Worm (Caenorhabditis elegans): ENCODE data around the gene srw-17.

The srw-17 gene

ce11 chrV:15235661-15236060 is 41.2 kb downstream of the srw-17 start, which contains the start of gene nhr-164:
Gene nhr-164, minus strand, starts transcription at chrV:15235761.
- TF ChIP-seq hlh-8 (tag; optimal IDR thresholded peaks at IDR 0.05) = no peak
- no peak for TF ChIP-seq C08G9.2 (tag; optimal IDR thresholded peaks at IDR 0.05)
- TF ChIP-seq ceh-45 (GFP tag; IDR thresholded peaks at IDR 0.05) = no peak
- TF ChIP-seq che-1 (tag; optimal IDR thresholded peaks at IDR 0.05) = no peak
- TF ChIP-seq ceh-18 (tag; optimal IDR thresholded peaks at IDR 0.05) = no peak
- no peak for TF ChIP-seq ceh-30 (tag; optimal IDR thresholded peaks at IDR 0.05)
- TF ChIP-seq npax-4 (tag; optimal IDR thresholded peaks at IDR 0.05) = no peak
- TF ChIP-seq K09A11.1 (tag; optimal IDR thresholded peaks at IDR 0.05; ENCODE audit: insufficient read depth) = no peak
- TF ChIP-seq mec-3 (tag; optimal IDR thresholded peaks at IDR 0.05; ENCODE audit: borderline replicate concordance) = no peak

DNA sequence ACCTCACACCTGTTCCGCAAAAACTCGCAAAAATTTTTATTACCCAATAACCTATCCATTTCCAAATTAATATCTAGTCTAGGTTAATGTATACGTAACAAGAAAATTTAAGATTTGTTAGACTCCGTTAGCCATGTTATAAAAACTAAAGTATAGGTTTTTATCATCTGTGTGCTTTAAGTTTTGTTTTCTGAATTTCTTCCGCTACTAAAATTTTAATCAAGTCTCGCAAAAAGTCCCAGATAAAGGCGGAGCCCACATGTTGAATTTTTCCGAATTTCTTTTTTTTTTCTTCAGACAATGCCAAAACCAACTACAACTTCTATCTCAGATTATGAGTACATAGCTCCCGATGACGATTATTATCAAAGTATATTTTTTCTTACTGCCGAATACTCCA is 44.6 kb downstream of the srw-17 start, which contains the start of gene srw-13:
srw-13 (plus strand) TSS at position 301 of the 400 bp plus-strand sequence.
- TF ChIP-seq elt-2 (tag; optimal IDR thresholded peaks at IDR 0.05) (no peak), ceh-9 (tag; optimal IDR thresholded peaks at IDR 0.05) (no peak), ceh-31 (tag; optimal IDR thresholded peaks at IDR 0.05) (no peak), zip-5 (tag; optimal IDR thresholded peaks at IDR 0.05) (no peak), nhr-232 (tag; optimal IDR thresholded peaks at IDR 0.05) (no peak), fkh-6 (tag; optimal IDR thresholded peaks at IDR 0.05) (no peak), hlh-30 (tag; optimal IDR thresholded peaks at IDR 0.05; ENCODE audit: insufficient read depth) (no peak), ama-1 (optimal IDR thresholded peaks at IDR 0.05) (no peak), unc-42 (tag; optimal IDR thresholded peaks at IDR 0.05) (no peak), tbx-2 (tag; optimal IDR thresholded peaks at IDR 0.05) (no peak), pha-2 (tag; optimal IDR thresholded peaks at IDR 0.05) (no peak), pros-1 (tag; optimal IDR thresholded peaks at IDR 0.05) (no peak), rnt-1 (tag; optimal IDR thresholded peaks at IDR 0.05) (no peak), K09A11.1 (tag; optimal IDR thresholded peaks at IDR 0.05; ENCODE audit: insufficient read depth) (no peak), nhr-11 (tag; optimal IDR thresholded peaks at IDR 0.05) (no peak)

DNA sequence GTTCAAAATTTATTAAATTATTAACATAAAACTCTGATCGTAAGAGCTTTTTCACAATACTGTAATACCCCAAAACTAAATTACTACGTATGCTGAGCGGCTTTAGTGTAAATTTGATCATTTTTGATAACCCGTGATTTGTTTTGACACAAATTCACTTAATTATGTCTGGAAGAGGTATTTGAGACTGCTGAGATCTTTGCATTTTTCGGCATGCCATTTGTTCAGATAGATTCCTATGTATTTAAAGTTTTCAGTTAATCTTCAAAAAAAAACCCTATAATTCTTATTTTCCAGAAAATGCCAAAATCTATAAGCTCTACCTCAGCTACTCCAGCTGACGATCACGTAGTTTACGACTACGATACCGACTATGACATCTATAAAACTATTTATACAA is 46.6 kb downstream of the srw-17 start, which contains the start of gene srw-15:
srw-15 (plus strand) TSS at position 301 of the 400 bp plus-strand sequence.
- no peak for TF ChIP-seq ceh-34 (tag; optimal IDR thresholded peaks at IDR 0.05)
- TF ChIP-seq sox-4 (tag; optimal IDR thresholded peaks at IDR 0.05) = no peak
- TF ChIP-seq dmd-4 (tag; optimal IDR thresholded peaks at IDR 0.05; ENCODE audit: borderline replicate concordance) = no peak
- no peak for TF ChIP-seq Y22D7AL.16 (tag; optimal IDR thresholded peaks at IDR 0.05)
- TF ChIP-seq ceh-22 (tag; optimal IDR thresholded peaks at IDR 0.05) = no peak
- TF ChIP-seq pha-2 (tag; optimal IDR thresholded peaks at IDR 0.05) = no peak
- no peak for TF ChIP-seq gmeb-2 (tag; optimal IDR thresholded peaks at IDR 0.05)
- no peak for TF ChIP-seq zip-5 (tag; optimal IDR thresholded peaks at IDR 0.05)
- no peak for TF ChIP-seq ets-4 (tag; optimal IDR thresholded peaks at IDR 0.05)
- TF ChIP-seq che-1 (tag; optimal IDR thresholded peaks at IDR 0.05) = no peak

ce11 chrV:15226206-15226605 is 50.6 kb downstream of the srw-17 start:
- TF ChIP-seq elt-2 (tag; optimal IDR thresholded peaks at IDR 0.05) = peak; percentile 95
- no peak for TF ChIP-seq C08G9.2 (tag; optimal IDR thresholded peaks at IDR 0.05)

ce11 chrV:15225650-15226049 is 51.2 kb downstream of the srw-17 start, which contains the start of gene srw-14:
Gene srw-14, plus strand, starts transcription at chrV:15225950.
- no peak for TF ChIP-seq pat-9 (tag; optimal IDR thresholded peaks at IDR 0.05)
- no peak for TF ChIP-seq pag-3 (tag; optimal IDR thresholded peaks at IDR 0.05; ENCODE audit: borderline replicate concordance)
- TF ChIP-seq hlh-13 (GFP tag; optimal IDR thresholded peaks at IDR 0.05) = no peak
- no peak for TF ChIP-seq C38D4.7 (GFP tag; optimal IDR thresholded peaks at IDR 0.05)
- TF ChIP-seq F13H6.1 (tag; optimal IDR thresholded peaks at IDR 0.05) = no peak
- no peak for TF ChIP-seq sox-4 (tag; optimal IDR thresholded peaks at IDR 0.05)
- no peak for TF ChIP-seq ceh-31 (tag; optimal IDR thresholded peaks at IDR 0.05)
- TF ChIP-seq npax-4 (tag; optimal IDR thresholded peaks at IDR 0.05) = no peak
- TF ChIP-seq unc-55 (GFP tag; optimal IDR thresholded peaks at IDR 0.05) = no peak
- no peak for TF ChIP-seq pha-4 (tag; optimal IDR thresholded peaks at IDR 0.05)
- no peak for TF ChIP-seq ama-1 (optimal IDR thresholded peaks at IDR 0.05)
- TF ChIP-seq pros-1 (tag; optimal IDR thresholded peaks at IDR 0.05) = no peak
- TF ChIP-seq lim-6 (tag; optimal IDR thresholded peaks at IDR 0.05) = no peak
- no peak for TF ChIP-seq ref-2 (tag; optimal IDR thresholded peaks at IDR 0.05)
- no peak for TF ChIP-seq syd-9 (tag; optimal IDR thresholded peaks at IDR 0.05)
- TF ChIP-seq ceh-2 (tag; optimal IDR thresholded peaks at IDR 0.05) = no peak
- TF ChIP-seq hlh-15 (tag; optimal IDR thresholded peaks at IDR 0.05) = no peak
- TF ChIP-seq fkh-6 (tag; optimal IDR thresholded peaks at IDR 0.05) = no peak
- no peak for TF ChIP-seq fkh-10 (GFP tag; optimal IDR thresholded peaks at IDR 0.05)
- no peak for TF ChIP-seq gmeb-2 (tag; optimal IDR thresholded peaks at IDR 0.05)

Measured in whole organism, late embryonic.